Fruit fly (Drosophila melanogaster) whole organism: ENCODE data around the gene NijC.

Source experiments
- CG8478 ChIP-seq: fragments of >200 bp; optimal IDR thresholded peaks from 2 replicates; lab custom pipeline; 2018; ENCODE audit warnings: inconsistent platforms
- pan ChIP-seq: fragments of >200 bp; optimal IDR thresholded peaks from 2 replicates; lab custom pipeline; 2017
- psq ChIP-seq: fragments of >200 bp; optimal IDR thresholded peaks from 2 replicates; lab custom pipeline; 2017
- usp ChIP-seq: fragments of >200 bp; optimal IDR thresholded peaks from 2 replicates; lab custom pipeline; 2017; ENCODE audit warnings: missing biosample characterization, missing genetic modification characterization, mixed read lengths

- no peak for TF ChIP-seq usp (GFP tag; lab: Kevin White, UChicago)
- no peak for TF ChIP-seq CG8478 (lab: Kevin White, UChicago)
- TF ChIP-seq psq (lab: Kevin White, UChicago): no peak
- TF ChIP-seq pan (lab: Kevin White, UChicago): no peak
Measured at dm6 chr3R:12701257-12701656, 6.3 kb downstream of the NijC start.
